Fruit fly (Drosophila melanogaster) whole organism, embryonic: Measurements from ENCODE around the gene Duba.

Experiments
- Blimp-1 ChIP-seq: fragments of 200-800 bp; sonication (Bioruptor generic); optimal IDR thresholded peaks from 3 replicates; lab custom pipeline; 2018; ENCODE audit warnings: missing biosample characterization, missing genetic modification characterization, mild to moderate bottlenecking, moderate library complexity, missing genetic modification reagents
- CG10147 ChIP-seq: fragments of 200-800 bp; sonication (Bioruptor generic); optimal IDR thresholded peaks from 2 replicates; lab custom pipeline; 2019; ENCODE audit warnings: missing biosample characterization, mild to moderate bottlenecking, missing genetic modification characterization, moderate library complexity
- CG10321 ChIP-seq: fragments of 200-800 bp; sonication (Bioruptor generic); IDR thresholded peaks from 2 replicates; pipeline ENCODE4 v1.3.6; 2022; ENCODE audit warnings: missing biosample characterization, missing genetic modification characterization
- CG10543 ChIP-seq: fragments of 200-800 bp; sonication (Bioruptor generic); optimal IDR thresholded peaks from 3 replicates; lab custom pipeline; 2017; ENCODE audit warnings: missing biosample characterization, mild to moderate bottlenecking, missing genetic modification characterization, moderate library complexity
- CG10959 ChIP-seq: fragments of 200-800 bp; sonication (Bioruptor generic); IDR thresholded peaks from 2 replicates; pipeline ENCODE4 v1.3.6; 2022; ENCODE audit warnings: missing biosample characterization, missing genetic modification characterization
- CG11504 ChIP-seq: fragments of 200-800 bp; sonication (Bioruptor generic); optimal IDR thresholded peaks from 3 replicates; lab custom pipeline; 2019; ENCODE audit warnings: missing biosample characterization, mild to moderate bottlenecking, missing genetic modification characterization, moderate library complexity
- CG12299 ChIP-seq: fragments of 200-800 bp; sonication (Bioruptor generic); optimal IDR thresholded peaks from 2 replicates; lab custom pipeline; 2018; ENCODE audit warnings: missing biosample characterization, mild to moderate bottlenecking, missing genetic modification characterization
- CG16863 ChIP-seq: fragments of 200-800 bp; sonication (Bioruptor generic); optimal IDR thresholded peaks from 3 replicates; lab custom pipeline; 2016; ENCODE audit warnings: missing biosample characterization, missing genetic modification characterization
- CG1832 ChIP-seq: fragments of 200-800 bp; sonication (Bioruptor generic); optimal IDR thresholded peaks from 2 replicates; lab custom pipeline; 2017; ENCODE audit warnings: missing biosample characterization, mild to moderate bottlenecking, missing genetic modification characterization, inconsistent platforms
- CG18764 ChIP-seq: fragments of 200-800 bp; sonication (Bioruptor generic); optimal IDR thresholded peaks from 3 replicates; lab custom pipeline; 2016; ENCODE audit warnings: missing biosample characterization, missing genetic modification characterization
- CG2116 ChIP-seq: fragments of 200-800 bp; sonication (Bioruptor generic); optimal IDR thresholded peaks from 3 replicates; lab custom pipeline; 2018; ENCODE audit warnings: missing biosample characterization, mild to moderate bottlenecking, missing genetic modification characterization
- CG4360 ChIP-seq: fragments of 200-800 bp; sonication (Bioruptor generic); IDR thresholded peaks from 2 replicates; pipeline ENCODE4 v1.3.6; 2022; ENCODE audit warnings: missing biosample characterization, missing genetic modification characterization
- CG7357 ChIP-seq: fragments of 200-800 bp; sonication (Bioruptor generic); IDR thresholded peaks from 3 replicates; pipeline ENCODE4 v1.3.6; 2022; ENCODE audit warnings: missing biosample characterization, missing genetic modification characterization
- CG7928 ChIP-seq: fragments of 200-800 bp; sonication (Bioruptor generic); optimal IDR thresholded peaks from 2 replicates; lab custom pipeline; 2017; ENCODE audit warnings: missing biosample characterization, mild to moderate bottlenecking, missing genetic modification characterization
- CTCF ChIP-seq: fragments of 200-800 bp; sonication (Bioruptor generic); optimal IDR thresholded peaks from 2 replicates; lab custom pipeline; 2017; ENCODE audit warnings: missing biosample characterization, mild to moderate bottlenecking, missing genetic modification characterization, moderate library complexity
- Dll ChIP-seq: fragments of 200-800 bp; sonication (Bioruptor generic); IDR thresholded peaks from 4 replicates; pipeline ENCODE4 v1.3.6; 2022; ENCODE audit warnings: missing biosample characterization, missing genetic modification characterization; ENCODE audit not compliant: partially characterized antibody
- Doc2 ChIP-seq: fragments of 200-800 bp; sonication (Bioruptor generic); IDR thresholded peaks from 2 replicates; pipeline ENCODE4 v1.3.6; 2022; ENCODE audit warnings: missing biosample characterization, missing genetic modification characterization
- Drgx ChIP-seq: fragments of 200-800 bp; sonication (Bioruptor generic); IDR thresholded peaks from 2 replicates; pipeline ENCODE4 v1.3.6; 2022; ENCODE audit warnings: missing biosample characterization, missing genetic modification characterization
- H2.0 ChIP-seq: fragments of 200-800 bp; sonication (Bioruptor generic); IDR thresholded peaks from 2 replicates; pipeline ENCODE4 v1.3.6; 2022; ENCODE audit warnings: missing biosample characterization, missing genetic modification characterization
- HmgD ChIP-seq: fragments of 200-800 bp; sonication (Bioruptor generic); optimal IDR thresholded peaks from 3 replicates; lab custom pipeline; 2016; ENCODE audit warnings: missing biosample characterization, missing genetic modification characterization
- Hr78 ChIP-seq, 2 experiments: fragments of 200-800 bp in 1 of 2; fragments of >200 bp in 1 of 2; sonication (Bioruptor generic) in 1 of 2; optimal IDR thresholded peaks; 2 replicates each; lab custom pipeline; 2017 to 2019; ENCODE audit warnings: missing biosample characterization in 2 of 2, missing genetic modification characterization in 2 of 2, mild to moderate bottlenecking in 1 of 2, moderate library complexity in 1 of 2
- Max ChIP-seq: fragments of 200-800 bp; sonication (Bioruptor generic); optimal IDR thresholded peaks from 2 replicates; lab custom pipeline; 2016; ENCODE audit warnings: missing biosample characterization, mild to moderate bottlenecking, missing genetic modification characterization
- Meics ChIP-seq: fragments of 200-800 bp; sonication (Bioruptor generic); optimal IDR thresholded peaks from 2 replicates; lab custom pipeline; 2017; ENCODE audit warnings: missing biosample characterization, mild to moderate bottlenecking, missing genetic modification characterization
- NK7.1 ChIP-seq: fragments of 200-800 bp; sonication (Bioruptor generic); optimal IDR thresholded peaks from 3 replicates; lab custom pipeline; 2016; ENCODE audit warnings: missing biosample characterization, missing genetic modification characterization
- Side ChIP-seq: fragments of 200-800 bp; sonication (Bioruptor generic); optimal IDR thresholded peaks from 2 replicates; lab custom pipeline; 2016; ENCODE audit warnings: missing biosample characterization, missing genetic modification characterization
- Sry-δ ChIP-seq: fragments of 200-800 bp; sonication (Bioruptor generic); optimal IDR thresholded peaks from 2 replicates; lab custom pipeline; 2016; ENCODE audit warnings: missing biosample characterization, missing genetic modification characterization
- Trl ChIP-seq, 3 experiments: fragments of >200 bp in 2 of 3; fragments of 200-800 bp in 1 of 3; sonication (Bioruptor generic) in 1 of 3; optimal IDR thresholded peaks; 2 replicates in 1 of 3; 3 replicates in 2 of 3; lab custom pipeline; 2016 to 2017; ENCODE audit warnings: missing biosample characterization in 1 of 3, missing genetic modification characterization in 1 of 3
- Xbp1 ChIP-seq: fragments of 200-800 bp; sonication (Bioruptor generic); optimal IDR thresholded peaks from 3 replicates; lab custom pipeline; 2016; ENCODE audit warnings: missing biosample characterization, mild to moderate bottlenecking, missing genetic modification characterization
- bab2 ChIP-seq: fragments of 200-800 bp; sonication (Bioruptor generic); optimal IDR thresholded peaks from 2 replicates; lab custom pipeline; 2016; ENCODE audit warnings: missing biosample characterization, missing genetic modification characterization
- bsh ChIP-seq, 2 experiments: fragments of 200-800 bp; sonication (Bioruptor generic); optimal IDR thresholded peaks; 2 replicates each; lab custom pipeline; 2017 to 2018; ENCODE audit warnings: mild to moderate bottlenecking in 2 of 2, missing biosample characterization in 2 of 2, missing genetic modification characterization in 2 of 2, moderate library complexity in 1 of 2
- chinmo ChIP-seq: fragments of 200-800 bp; sonication (Bioruptor generic); IDR thresholded peaks from 4 replicates; pipeline ENCODE4 v1.3.6; 2022; ENCODE audit warnings: missing biosample characterization, missing genetic modification characterization; ENCODE audit not compliant: partially characterized antibody
- ci ChIP-seq: fragments of 200-800 bp; sonication (Bioruptor generic); IDR thresholded peaks from 3 replicates; pipeline ENCODE4 v1.3.6; 2022; ENCODE audit warnings: missing biosample characterization, missing genetic modification characterization
- crol ChIP-seq: fragments of 200-800 bp; sonication (Bioruptor generic); IDR thresholded peaks from 2 replicates; pipeline ENCODE4 v1.3.6; 2022; ENCODE audit warnings: missing biosample characterization, missing genetic modification characterization
- crp ChIP-seq, 2 experiments: fragments of 200-800 bp; sonication (Bioruptor generic); optimal IDR thresholded peaks; 2 replicates in 1 of 2; 3 replicates in 1 of 2; lab custom pipeline; 2017; ENCODE audit warnings: missing biosample characterization in 2 of 2, missing genetic modification characterization in 2 of 2, mild to moderate bottlenecking in 1 of 2, moderate library complexity in 1 of 2
- insv ChIP-seq, 2 experiments: fragments of 200-800 bp; sonication (Bioruptor generic); optimal IDR thresholded peaks; 3 replicates each; lab custom pipeline; 2016 to 2018; ENCODE audit warnings: missing biosample characterization in 2 of 2, missing genetic modification characterization in 2 of 2
- kah ChIP-seq: fragments of 200-800 bp; sonication (Bioruptor generic); optimal IDR thresholded peaks from 2 replicates; lab custom pipeline; 2018; ENCODE audit warnings: missing biosample characterization, mild to moderate bottlenecking, missing genetic modification characterization
- kni ChIP-seq: fragments of 200-800 bp; sonication (Bioruptor generic); optimal IDR thresholded peaks from 3 replicates; lab custom pipeline; 2017; ENCODE audit warnings: mild to moderate bottlenecking, missing biosample characterization, missing genetic modification reagents, missing genetic modification characterization
- lov ChIP-seq, 2 experiments: fragments of 200-800 bp in 1 of 2; fragments of >200 bp in 1 of 2; sonication (Bioruptor generic) in 1 of 2; IDR thresholded peaks in 1 of 2; optimal IDR thresholded peaks in 1 of 2; 2 replicates in 1 of 2; 3 replicates in 1 of 2; pipeline versions ENCODE4 v1.3.6 to Lab custom; 2017 to 2022; ENCODE audit warnings: missing biosample characterization in 1 of 2, missing genetic modification characterization in 1 of 2
- mirr ChIP-seq: fragments of 200-800 bp; sonication (Bioruptor generic); optimal IDR thresholded peaks from 3 replicates; lab custom pipeline; 2018; ENCODE audit warnings: missing biosample characterization, mild to moderate bottlenecking, missing genetic modification characterization
- nerfin-1 ChIP-seq: fragments of 200-800 bp; sonication (Bioruptor generic); optimal IDR thresholded peaks from 3 replicates; lab custom pipeline; 2019; ENCODE audit warnings: missing biosample characterization, mild to moderate bottlenecking, missing genetic modification characterization, moderate library complexity
- nom ChIP-seq: fragments of 200-800 bp; sonication (Bioruptor generic); optimal IDR thresholded peaks from 2 replicates; lab custom pipeline; 2017; ENCODE audit warnings: missing biosample characterization, missing genetic modification characterization, mild to moderate bottlenecking, moderate library complexity, missing genetic modification reagents
- onecut ChIP-seq: fragments of 200-800 bp; sonication (Bioruptor generic); IDR thresholded peaks from 2 replicates; pipeline ENCODE4 v1.3.6; 2022; ENCODE audit warnings: missing biosample characterization, missing genetic modification characterization
- pnt ChIP-seq: fragments of 200-800 bp; sonication (Bioruptor generic); optimal IDR thresholded peaks from 3 replicates; lab custom pipeline; 2016; ENCODE audit warnings: missing biosample characterization, missing genetic modification characterization
- pros ChIP-seq: fragments of 200-800 bp; sonication (Bioruptor generic); optimal IDR thresholded peaks from 3 replicates; lab custom pipeline; 2019; ENCODE audit warnings: missing biosample characterization, mild to moderate bottlenecking, missing genetic modification characterization, moderate library complexity
- rib ChIP-seq: fragments of 200-800 bp; sonication (Bioruptor generic); IDR thresholded peaks from 2 replicates; pipeline ENCODE4 v1.3.6; 2022; ENCODE audit warnings: missing biosample characterization, missing genetic modification characterization
- sens ChIP-seq: fragments of 200-800 bp; sonication (Bioruptor generic); peaks from one replicate; lab custom pipeline; 2016; ENCODE audit warnings: missing biosample characterization, missing genetic modification characterization
- toy ChIP-seq: fragments of 200-800 bp; sonication (Bioruptor generic); IDR thresholded peaks from 2 replicates; pipeline ENCODE4 v1.3.6; 2022; ENCODE audit warnings: missing biosample characterization, missing genetic modification characterization
- wor ChIP-seq: fragments of 200-800 bp; sonication (Bioruptor generic); IDR thresholded peaks from 2 replicates; pipeline ENCODE4 v1.3.6; 2022; ENCODE audit warnings: missing biosample characterization, missing genetic modification characterization
- zf30C ChIP-seq: fragments of 200-800 bp; sonication (Bioruptor generic); optimal IDR thresholded peaks from 3 replicates; lab custom pipeline; 2018; ENCODE audit warnings: missing biosample characterization, mild to moderate bottlenecking, missing genetic modification characterization

Gene Duba

dm6 chr3L:11557209-11557608 lies 52.1 kb downstream of the Duba start:
- TF ChIP-seq Blimp-1 (GFP tag; lab: Kevin White, UChicago) (peak; percentile 71), Hr78 (GFP tag; optimal IDR thresholded peaks at IDR 0.05; lab: Kevin White, UChicago) (peak in 1 of 2 experiments; percentile 37), rib (no peak), CG18764 (GFP tag; lab: Kevin White, UChicago) (no peak), nom (GFP tag; lab: Kevin White, UChicago) (peak; percentile 93), wor (GFP tag; lab: Robert Waterston, UW) (no peak), CG12299 (tag; lab: Kevin White, UChicago) (no peak), CG1832 (GFP tag; lab: Kevin White, UChicago) (peak; percentile 77), HmgD (GFP tag; lab: Kevin White, UChicago) (no peak), toy (no peak), zf30C (GFP tag; lab: Kevin White, UChicago) (no peak), crp (GFP tag; optimal IDR thresholded peaks at IDR 0.05; lab: Kevin White, UChicago) (peak in 1 of 2 experiments; percentile 70), Doc2 (GFP tag; lab: Robert Waterston, UW) (no peak), kah (GFP tag; lab: Kevin White, UChicago) (peak; percentile 12), ci (GFP tag; lab: Robert Waterston, UW) (0 out of 3 replicates have a peak, but pooled peaks have one; percentile 34), Drgx (GFP tag; lab: Robert Waterston, UW) (peak; percentile 57), nerfin-1 (tag; lab: Kevin White, UChicago) (peak; percentile 6), Dll (GFP tag; lab: Robert Waterston, UW) (0 out of 4 replicates have a peak, but pooled peaks have one; percentile 21), crol (GFP tag; lab: Robert Waterston, UW) (peak; percentile 64), NK7.1 (no peak), CG11504 (peak; percentile 37), Sry-δ (GFP tag; lab: Kevin White, UChicago) (no peak), kni (GFP tag; lab: Kevin White, UChicago) (peak; percentile 0), chinmo (0 out of 4 replicates have a peak, but pooled peaks have one; percentile 26), CG7928 (GFP tag; lab: Kevin White, UChicago) (no peak), CG7357 (GFP tag; lab: Robert Waterston, UW) (no peak), bab2 (GFP tag; lab: Kevin White, UChicago) (no peak), Trl (optimal IDR thresholded peaks at IDR 0.05; lab: Kevin White, UChicago) (peak; percentile 76 to 77), Trl (GFP tag; optimal IDR thresholded peaks at IDR 0.05; lab: Kevin White, UChicago) (no peak), CG16863 (GFP tag; lab: Kevin White, UChicago) (no peak), H2.0 (GFP tag; lab: Robert Waterston, UW) (no peak), Max (GFP tag; lab: Kevin White, UChicago) (no peak), pnt (GFP tag; lab: Kevin White, UChicago) (no peak), CG10959 (GFP tag; lab: Robert Waterston, UW) (no peak), lov (optimal IDR thresholded peaks at IDR 0.05; lab: Kevin White, UChicago) (no peak), lov (GFP tag; IDR thresholded peaks at IDR 0.05; lab: Robert Waterston, UW) (0 out of 3 replicates have a peak, but pooled peaks have one; percentile 27), sens (GFP tag; lab: Kevin White, UChicago) (peak; percentile 63), Xbp1 (no peak), CG10321 (GFP tag; lab: Robert Waterston, UW) (0 out of 2 replicates have a peak, but pooled peaks have one; percentile 15), onecut (GFP tag; lab: Robert Waterston, UW) (0 out of 2 replicates have a peak, but pooled peaks have one; percentile 11), Side (GFP tag; lab: Kevin White, UChicago) (no peak), CG10147 (GFP tag; lab: Kevin White, UChicago) (no peak), pros (GFP tag; lab: Kevin White, UChicago) (peak; percentile 66), insv (GFP tag; optimal IDR thresholded peaks at IDR 0.05; lab: Kevin White, UChicago) (peak in 1 of 2 experiments; percentile 48), mirr (GFP tag; lab: Kevin White, UChicago) (no peak), CG2116 (no peak), CG4360 (GFP tag; lab: Robert Waterston, UW) (0 out of 2 replicates have a peak, but pooled peaks have one; percentile 16), CTCF (GFP tag; lab: Kevin White, UChicago) (peak; percentile 14), bsh (GFP tag; optimal IDR thresholded peaks at IDR 0.05; lab: Kevin White, UChicago) (peak in 1 of 2 experiments; percentile 85), CG10543 (GFP tag; lab: Kevin White, UChicago) (no peak), Meics (GFP tag; lab: Kevin White, UChicago) (no peak)
